Worm (Caenorhabditis elegans) whole organism, L1 larva: ENCODE measurements around the gene Y45G5AM.3.

Source experiments
- C34B4.2 ChIP-seq: sonication (generic microtip); optimal IDR thresholded peaks from 2 replicates; lab custom pipeline; 2017; ENCODE audit warnings: mild to moderate bottlenecking, missing genetic modification characterization, missing compliant biosample characterization
- Y116A8C.19 ChIP-seq: sonication (generic microtip); optimal IDR thresholded peaks from 2 replicates; lab custom pipeline; 2016; ENCODE audit warnings: missing compliant biosample characterization, missing genetic modification characterization, borderline replicate concordance
- aha-1 ChIP-seq: fragments of 150-350 bp; optimal IDR thresholded peaks from 2 replicates; lab custom pipeline; 2014; ENCODE audit warnings: missing biosample characterization, missing genetic modification characterization
- alr-1 ChIP-seq: fragments of 200-800 bp; sonication (Bioruptor generic); optimal IDR thresholded peaks from 2 replicates; lab custom pipeline; 2018; ENCODE audit warnings: borderline replicate concordance, mild to moderate bottlenecking, missing genetic modification characterization, missing compliant biosample characterization
- ama-1 ChIP-seq: fragments of 150-350 bp; optimal IDR thresholded peaks from 2 replicates; lab custom pipeline; 2014
- blmp-1 ChIP-seq: fragments of 150-350 bp; optimal IDR thresholded peaks from 2 replicates; lab custom pipeline; 2014; ENCODE audit warnings: missing biosample characterization, missing genetic modification characterization
- ceh-82 ChIP-seq, 3 experiments: fragments of 150-350 bp in 1 of 3; sonication (generic microtip) in 2 of 3; optimal IDR thresholded peaks; 2 replicates each; lab custom pipeline; 2014 to 2017; ENCODE audit warnings: missing biosample characterization in 3 of 3, missing genetic modification characterization in 3 of 3
- ceh-90 ChIP-seq: sonication (generic microtip); optimal IDR thresholded peaks from 2 replicates; lab custom pipeline; 2016; ENCODE audit warnings: missing genetic modification characterization, missing compliant biosample characterization
- dpl-1 ChIP-seq, 3 experiments: fragments of 150-350 bp in 2 of 3; sonication (generic microtip) in 1 of 3; optimal IDR thresholded peaks; 2 replicates each; lab custom pipeline; 2014 to 2017; ENCODE audit warnings: missing biosample characterization in 3 of 3, missing genetic modification characterization in 3 of 3, missing genetic modification reagents in 3 of 3
- efl-1 ChIP-seq, 4 experiments: fragments of 150-350 bp; optimal IDR thresholded peaks in 3 of 4; peaks in 1 of 4; 1 replicate in 1 of 4; 2 replicates in 3 of 4; lab custom pipeline; 2014; ENCODE audit warnings: missing biosample characterization in 2 of 4, missing genetic modification characterization in 2 of 4, missing genetic modification reagents in 2 of 4
- efl-3 ChIP-seq: fragments of 200-800 bp; sonication (Bioruptor generic); optimal IDR thresholded peaks from 2 replicates; lab custom pipeline; 2018; ENCODE audit warnings: mild to moderate bottlenecking, missing genetic modification characterization, missing compliant biosample characterization
- egl-13 ChIP-seq: sonication (generic microtip); optimal IDR thresholded peaks from 2 replicates; lab custom pipeline; 2016; ENCODE audit warnings: missing genotype, missing genetic modification reagents, missing genetic modification characterization, missing compliant biosample characterization
- fkh-10 ChIP-seq: sonication (generic microtip); optimal IDR thresholded peaks from 2 replicates; lab custom pipeline; 2017; ENCODE audit warnings: missing biosample characterization, missing genetic modification reagents, missing genetic modification characterization
- fkh-4 ChIP-seq: sonication (generic microtip); optimal IDR thresholded peaks from 2 replicates; lab custom pipeline; 2016; ENCODE audit warnings: missing compliant biosample characterization, missing genetic modification characterization, borderline replicate concordance
- fos-1 ChIP-seq: fragments of 150-350 bp; optimal IDR thresholded peaks from 2 replicates; lab custom pipeline; 2014; ENCODE audit warnings: missing biosample characterization, missing genetic modification characterization
- grh-1 ChIP-seq: fragments of 200-800 bp; sonication (Bioruptor generic); IDR thresholded peaks from 2 replicates; pipeline ENCODE4 v1.3.6; 2022; ENCODE audit warnings: missing genetic modification reagents, missing genetic modification characterization, missing compliant biosample characterization
- isw-1 ChIP-seq: fragments of 200-800 bp; sonication (Bioruptor generic); IDR thresholded peaks from 2 replicates; pipeline ENCODE4 v1.3.6; 2022; ENCODE audit warnings: missing genetic modification characterization, missing compliant biosample characterization
- lin-13 ChIP-seq: fragments of 150-350 bp; optimal IDR thresholded peaks from 2 replicates; lab custom pipeline; 2014; ENCODE audit warnings: missing biosample characterization, missing genetic modification reagents, missing genetic modification characterization
- lin-15B ChIP-seq: fragments of 150-350 bp; sonication (generic microtip); optimal IDR thresholded peaks from 3 replicates; lab custom pipeline; 2014; ENCODE audit warnings: missing biosample characterization, missing genetic modification characterization
- lin-35 ChIP-seq, 2 experiments: fragments of 150-350 bp; optimal IDR thresholded peaks; 2 replicates each; lab custom pipeline; 2014; ENCODE audit warnings: missing biosample characterization in 2 of 2, missing genetic modification characterization in 2 of 2, missing genetic modification reagents in 2 of 2
- lsy-2 ChIP-seq, 2 experiments: fragments of 150-350 bp; optimal IDR thresholded peaks; 2 replicates each; lab custom pipeline; 2014; ENCODE audit warnings: missing biosample characterization in 2 of 2, missing genetic modification characterization in 2 of 2
- mab-9 ChIP-seq: fragments of 200-800 bp; sonication (Bioruptor generic); IDR thresholded peaks from 2 replicates; pipeline ENCODE4 v1.3.6; 2022; ENCODE audit warnings: missing genetic modification reagents, missing genetic modification characterization, missing compliant biosample characterization
- mef-2 ChIP-seq: fragments of 150-350 bp; optimal IDR thresholded peaks from 2 replicates; lab custom pipeline; 2014; ENCODE audit warnings: missing biosample characterization, missing genetic modification characterization
- nhr-12 ChIP-seq: sonication (generic microtip); optimal IDR thresholded peaks from 2 replicates; lab custom pipeline; 2017; ENCODE audit warnings: missing biosample characterization, missing genetic modification characterization
- nhr-19 ChIP-seq: fragments of 200-800 bp; sonication (Bioruptor generic); conservative IDR thresholded peaks from 2 replicates; pipeline ENCODE4 v1.3.6; 2022; ENCODE audit warnings: missing genetic modification characterization, missing compliant biosample characterization
- nhr-20 ChIP-seq: sonication (generic microtip); optimal IDR thresholded peaks from 2 replicates; lab custom pipeline; 2016; ENCODE audit warnings: mild to moderate bottlenecking, missing genetic modification characterization, missing compliant biosample characterization
- nhr-71 ChIP-seq: sonication (generic microtip); optimal IDR thresholded peaks from 2 replicates; lab custom pipeline; 2016; ENCODE audit warnings: mild to moderate bottlenecking, missing genetic modification characterization, moderate library complexity, missing compliant biosample characterization
- nhr-84 ChIP-seq: sonication (generic microtip); optimal IDR thresholded peaks from 2 replicates; lab custom pipeline; 2017; ENCODE audit warnings: missing biosample characterization, missing genetic modification characterization
- nhr-85 ChIP-seq: sonication (generic microtip); peaks from one replicate; lab custom pipeline; 2016; ENCODE audit warnings: missing genetic modification characterization, inconsistent platforms, missing compliant biosample characterization
- nhr-90 ChIP-seq: sonication (generic microtip); optimal IDR thresholded peaks from 2 replicates; lab custom pipeline; 2016; ENCODE audit warnings: mild to moderate bottlenecking, missing genetic modification characterization, missing compliant biosample characterization; ENCODE audit not compliant: poor library complexity
- pag-3 ChIP-seq: sonication (generic microtip); optimal IDR thresholded peaks from 2 replicates; lab custom pipeline; 2017; ENCODE audit warnings: missing genetic modification characterization, mild to moderate bottlenecking, missing compliant biosample characterization, antibody characterized with exemption, borderline replicate concordance; ENCODE audit not compliant: insufficient read depth
- pqm-1 ChIP-seq: sonication (generic microtip); optimal IDR thresholded peaks from 3 replicates; lab custom pipeline; 2017; ENCODE audit warnings: missing biosample characterization, missing genetic modification characterization
- rnt-1 ChIP-seq: sonication (generic microtip); optimal IDR thresholded peaks from 2 replicates; lab custom pipeline; 2016; ENCODE audit warnings: mild to moderate bottlenecking, missing genetic modification characterization, moderate library complexity, missing compliant biosample characterization
- skn-1 ChIP-seq: fragments of 150-350 bp; optimal IDR thresholded peaks from 2 replicates; lab custom pipeline; 2014; ENCODE audit warnings: missing biosample characterization, missing genetic modification characterization
- snu-23 ChIP-seq: sonication (generic microtip); optimal IDR thresholded peaks from 2 replicates; lab custom pipeline; 2016; ENCODE audit warnings: missing genetic modification characterization, missing compliant biosample characterization
- sox-4 ChIP-seq: sonication (generic microtip); optimal IDR thresholded peaks from 2 replicates; lab custom pipeline; 2016; ENCODE audit warnings: missing genetic modification characterization, missing compliant biosample characterization
- sptf-1 ChIP-seq: fragments of 150-350 bp; optimal IDR thresholded peaks from 2 replicates; lab custom pipeline; 2014; ENCODE audit warnings: missing biosample characterization, missing genetic modification characterization
- tbx-2 ChIP-seq: sonication (generic microtip); optimal IDR thresholded peaks from 2 replicates; lab custom pipeline; 2016; ENCODE audit warnings: missing genetic modification characterization, missing compliant biosample characterization
- unc-130 ChIP-seq: fragments of 150-350 bp; optimal IDR thresholded peaks from 2 replicates; lab custom pipeline; 2017; ENCODE audit warnings: missing biosample characterization, missing genetic modification characterization, inconsistent platforms
- unc-62 ChIP-seq: fragments of 150-350 bp; optimal IDR thresholded peaks from 2 replicates; lab custom pipeline; 2014; ENCODE audit warnings: missing biosample characterization, missing genetic modification reagents, missing genetic modification characterization
- unc-86 ChIP-seq: sonication (generic microtip); optimal IDR thresholded peaks from 2 replicates; lab custom pipeline; 2016; ENCODE audit warnings: missing genetic modification characterization, missing compliant biosample characterization
- vab-15 ChIP-seq: sonication (generic microtip); optimal IDR thresholded peaks from 2 replicates; lab custom pipeline; 2017; ENCODE audit warnings: missing genotype, mild to moderate bottlenecking, missing genetic modification characterization, missing compliant biosample characterization
- xbp-1 ChIP-seq: sonication (generic microtip); optimal IDR thresholded peaks from 2 replicates; lab custom pipeline; 2016; ENCODE audit warnings: missing genetic modification characterization, missing compliant biosample characterization
- zag-1 ChIP-seq: fragments of 150-350 bp; optimal IDR thresholded peaks from 2 replicates; lab custom pipeline; 2014; ENCODE audit warnings: missing biosample characterization, missing genetic modification characterization
- zip-4 ChIP-seq: fragments of 200-800 bp; sonication (Bioruptor generic); optimal IDR thresholded peaks from 2 replicates; lab custom pipeline; 2018; ENCODE audit warnings: mild to moderate bottlenecking, missing genetic modification characterization, moderate library complexity, missing compliant biosample characterization
- ztf-11 ChIP-seq, 2 experiments: sonication (generic microtip); optimal IDR thresholded peaks; 2 replicates each; lab custom pipeline; 2016 to 2017; ENCODE audit warnings: missing genetic modification characterization in 2 of 2, missing biosample characterization in 1 of 2, missing compliant biosample characterization in 1 of 2

Gene Y45G5AM.3

DNA sequence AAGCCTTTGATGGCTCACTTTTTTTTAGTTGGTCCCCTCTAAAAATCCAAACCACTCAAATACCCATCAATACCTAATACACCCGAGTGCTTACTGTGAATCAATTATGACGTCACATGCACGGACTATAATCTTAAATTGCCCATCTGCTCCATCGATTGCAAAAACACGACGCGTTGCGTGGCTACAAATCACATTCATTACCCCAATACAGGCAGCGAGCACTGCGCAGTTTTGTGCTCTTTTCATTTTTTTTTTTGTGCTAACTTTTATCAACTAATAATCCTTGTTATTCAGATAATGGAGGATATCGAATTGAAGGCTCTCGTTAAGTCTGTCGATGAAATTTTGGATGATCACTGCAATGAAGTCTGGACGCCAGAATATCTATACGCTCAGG, 4.3 kb upstream of the Y45G5AM.3 start, which contains the start of gene Y45G5AM.5:
Y45G5AM.5 (plus strand) TSS at position 301 of the 400 bp plus-strand sequence.
- TF ChIP-seq mef-2 (tag; lab: Kevin White, UChicago) (no peak), fos-1 (tag; lab: Kevin White, UChicago) (no peak), vab-15 (tag; lab: Kevin White, UChicago) (no peak), ceh-82 (tag; optimal IDR thresholded peaks at IDR 0.05; lab: Kevin White, UChicago) (no peak), nhr-12 (tag; lab: Kevin White, UChicago) (no peak), Y116A8C.19 (tag; lab: Kevin White, UChicago) (no peak), fkh-10 (no peak), rnt-1 (tag; lab: Kevin White, UChicago) (no peak), sox-4 (no peak), nhr-71 (tag; lab: Kevin White, UChicago) (no peak), pqm-1 (tag; lab: Kevin White, UChicago) (no peak), unc-86 (no peak), nhr-84 (no peak), grh-1 (GFP tag; lab: Robert Waterston, UW) (no peak), skn-1 (tag; lab: Kevin White, UChicago) (no peak), ceh-90 (tag; lab: Kevin White, UChicago) (no peak), nhr-20 (tag; lab: Kevin White, UChicago) (no peak)

DNA sequence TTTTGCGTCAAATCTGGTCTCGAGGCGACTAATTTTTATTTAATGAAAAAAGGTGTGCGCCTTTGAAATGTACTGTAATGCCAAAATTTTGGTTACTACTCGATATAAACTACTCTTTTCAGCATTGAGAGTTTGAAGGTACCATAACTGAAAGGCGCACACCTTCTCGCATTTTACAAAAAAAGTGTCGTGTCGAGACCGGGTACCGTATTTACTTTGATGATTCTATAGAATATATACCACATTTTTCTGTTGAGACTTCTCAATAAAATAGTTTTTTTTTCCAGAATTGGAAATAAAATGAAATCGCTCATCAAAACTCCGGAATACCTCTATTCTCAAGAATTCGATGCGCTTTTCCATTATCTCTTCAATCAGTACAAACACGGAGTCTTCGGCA, 1.4 kb upstream of the Y45G5AM.3 start, which contains the start of gene Y45G5AM.4:
Y45G5AM.4 (plus strand) TSS at position 301 of the 400 bp plus-strand sequence.
- TF ChIP-seq xbp-1 (tag; lab: Kevin White, UChicago), result no peak
- TF ChIP-seq tbx-2 (tag; lab: Kevin White, UChicago), result no peak
- no peak for TF ChIP-seq ztf-11 (tag; optimal IDR thresholded peaks at IDR 0.05; lab: Kevin White, UChicago)

ce11 chrV:4168045-4168444, 3.7 kb downstream of the Y45G5AM.3 start:
- no peak for TF ChIP-seq tbx-2 (tag; lab: Kevin White, UChicago)
- no peak for TF ChIP-seq sptf-1
- no peak for TF ChIP-seq nhr-90 (tag; lab: Kevin White, UChicago)
- no peak for TF ChIP-seq alr-1 (tag; lab: Kevin White, UChicago)
- TF ChIP-seq nhr-85 (tag; lab: Kevin White, UChicago), result no peak
- no peak for TF ChIP-seq unc-62
- TF ChIP-seq C34B4.2 (tag; lab: Kevin White, UChicago), result no peak
- TF ChIP-seq egl-13, result no peak
- no peak for TF ChIP-seq ama-1 (lab: Kevin White, UChicago)
- no peak for TF ChIP-seq lin-13 (GFP tag; lab: Kevin White, UChicago)
- TF ChIP-seq snu-23 (GFP tag; lab: Kevin White, UChicago), result no peak
- TF ChIP-seq lsy-2 (tag; optimal IDR thresholded peaks at IDR 0.05; lab: Kevin White, UChicago), result no peak
- no peak for TF ChIP-seq pag-3 (tag; lab: Kevin White, UChicago)
- TF ChIP-seq, all 84 proteins: peak for 0

DNA sequence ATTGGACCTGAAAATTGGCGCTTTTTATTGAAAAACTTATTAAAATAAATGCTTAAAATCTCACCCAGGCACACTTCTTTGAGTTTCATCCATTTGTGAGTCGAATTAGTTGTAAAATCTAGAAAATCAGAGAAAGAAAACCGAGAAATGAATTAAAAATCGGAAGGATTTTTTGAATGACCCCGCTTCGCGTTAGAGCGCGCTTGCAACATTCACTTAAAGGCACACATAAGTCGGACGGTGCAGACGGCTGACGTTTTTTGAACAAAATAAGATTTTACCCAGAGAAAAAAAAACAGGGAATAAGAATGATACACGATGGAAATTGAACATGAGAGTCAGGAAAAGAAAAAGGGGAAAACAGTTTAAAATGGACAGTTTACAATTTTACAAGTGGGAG, 5.3 kb downstream of the Y45G5AM.3 start:
- TF ChIP-seq grh-1 (GFP tag; lab: Robert Waterston, UW) (no peak), isw-1 (GFP tag; lab: Robert Waterston, UW) (no peak), blmp-1 (tag; lab: Kevin White, UChicago) (no peak), dpl-1 (GFP tag; optimal IDR thresholded peaks at IDR 0.05; lab: Kevin White, UChicago) (peak in 2 of 3 experiments; percentile 25 to 54), nhr-90 (tag; lab: Kevin White, UChicago) (no peak), aha-1 (tag; lab: Kevin White, UChicago) (no peak), lin-35 (GFP tag; optimal IDR thresholded peaks at IDR 0.05; lab: Kevin White, UChicago) (peak in 1 of 2 experiments; percentile 60), rnt-1 (tag; lab: Kevin White, UChicago) (no peak), unc-130 (tag; lab: Kevin White, UChicago) (no peak), nhr-19 (GFP tag; lab: Robert Waterston, UW) (no peak), efl-1 (optimal IDR thresholded peaks at IDR 0.05; lab: Kevin White, UChicago) (peak; percentile 29 to 31), efl-1 (GFP tag; optimal IDR thresholded peaks at IDR 0.05 in 1 of 2; lab: Kevin White, UChicago) (peak; percentile 41 to 94), zip-4 (GFP tag; lab: Kevin White, UChicago) (no peak), nhr-85 (tag; lab: Kevin White, UChicago) (no peak), fkh-4 (no peak), mab-9 (GFP tag; lab: Robert Waterston, UW) (no peak), efl-3 (GFP tag; lab: Kevin White, UChicago) (no peak), zag-1 (tag; lab: Kevin White, UChicago) (no peak), lin-15B (tag; lab: Kevin White, UChicago) (peak; percentile 37)
